Fruit fly (Drosophila melanogaster): ENCODE data around the gene CG18809.
A peak's percentile ranks its signal among the peaks of the same experiment; 100 is the strongest.

The CG18809 gene

dm6 chrX:19765490-19766212, 21.5 kb upstream of the CG18809 start:
- no peak for TF ChIP-seq noc (tag; optimal IDR thresholded peaks at IDR 0.05)

- TF ChIP-seq noc (tag; optimal IDR thresholded peaks at IDR 0.05): no peak
Measured at dm6 chrX:19764824-19765489, 20.8 kb upstream of the CG18809 start, which contains the start of gene CG12702. Gene CG12702, minus strand, starts transcription at chrX:19764874.

DNA sequence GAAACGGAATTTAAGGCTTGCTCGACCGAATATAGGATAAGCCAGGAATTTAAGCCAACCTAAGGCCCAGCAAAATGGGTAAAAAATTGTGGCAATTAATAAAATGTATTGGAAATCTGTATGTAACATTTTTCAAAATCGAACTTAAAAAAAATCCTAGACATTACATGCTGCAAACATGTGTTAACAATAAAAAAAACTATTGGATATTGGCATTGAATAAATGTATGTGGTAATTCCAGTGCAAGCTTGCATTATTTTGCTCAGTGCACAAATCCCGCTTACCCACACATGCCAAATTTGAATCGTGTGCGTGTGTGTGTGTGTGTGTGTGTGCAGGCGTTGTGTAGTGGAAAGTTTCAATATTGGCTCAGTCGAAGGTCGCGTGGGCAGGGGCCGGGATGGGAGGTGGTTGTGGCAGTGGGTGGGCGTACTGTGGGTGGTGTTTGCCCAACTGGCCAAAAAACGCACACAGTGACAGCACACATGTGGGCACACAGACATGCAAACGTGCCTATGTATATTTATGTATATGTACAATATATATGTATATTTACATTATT, 19.4 kb upstream of the CG18809 start:
- TF ChIP-seq noc (tag; optimal IDR thresholded peaks at IDR 0.05): no peak

DNA sequence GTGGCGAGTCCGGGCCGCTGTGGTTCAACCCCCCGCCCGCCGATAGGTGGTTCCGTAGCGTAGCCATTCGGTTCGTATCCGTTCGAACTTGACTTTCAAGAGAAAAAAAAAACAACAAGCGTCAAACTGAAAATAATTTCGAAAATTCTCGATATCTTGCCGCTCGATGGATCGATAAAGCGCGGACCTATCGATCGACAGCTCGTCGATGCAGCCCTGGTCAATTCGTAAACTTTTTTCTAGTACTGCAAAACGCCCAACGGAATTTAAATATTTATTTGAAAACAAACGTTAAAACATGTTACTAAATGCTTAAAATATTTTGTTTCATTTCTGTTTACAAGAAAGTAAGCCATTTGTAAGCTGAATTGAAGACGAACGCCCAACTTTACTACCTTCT, 18.0 kb upstream of the CG18809 start:
- TF ChIP-seq noc (tag; optimal IDR thresholded peaks at IDR 0.05): no peak

DNA sequence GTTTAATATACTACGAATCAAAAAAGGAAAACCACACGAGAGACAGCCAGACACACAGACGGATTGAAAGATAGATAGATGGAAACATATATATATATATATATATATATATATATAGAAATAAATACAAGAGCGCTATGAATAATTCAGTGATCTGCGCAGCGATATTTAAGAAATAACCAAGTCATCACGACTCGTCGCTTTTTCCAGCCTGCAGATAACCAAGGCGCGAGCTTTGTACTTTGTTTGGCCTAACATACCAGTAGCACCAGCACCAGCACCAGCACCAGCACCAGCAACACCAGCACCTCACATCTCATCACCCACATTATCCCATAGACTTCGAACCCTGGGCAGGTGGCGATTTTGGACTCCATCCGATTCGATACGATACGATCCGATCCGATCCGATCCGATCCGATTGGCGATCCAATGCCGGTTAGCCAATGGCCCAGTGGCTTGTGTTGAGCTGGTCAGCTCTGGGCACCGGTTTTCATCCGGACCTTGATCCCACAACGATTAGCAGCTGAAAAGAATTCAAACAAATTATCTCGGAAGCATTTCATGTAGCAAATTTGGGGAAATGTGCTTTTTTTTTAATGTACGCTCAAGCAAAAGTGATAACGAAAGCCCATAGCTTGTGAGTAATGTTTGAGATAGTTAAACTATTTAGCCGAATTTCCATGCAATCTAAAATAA, 10.7 kb upstream of the CG18809 start:
- no peak for TF ChIP-seq noc (tag; optimal IDR thresholded peaks at IDR 0.05)

- TF ChIP-seq noc (tag; optimal IDR thresholded peaks at IDR 0.05): peak; percentile 45
Measured at dm6 chrX:19754152-19754579, 10.0 kb upstream of the CG18809 start.

DNA sequence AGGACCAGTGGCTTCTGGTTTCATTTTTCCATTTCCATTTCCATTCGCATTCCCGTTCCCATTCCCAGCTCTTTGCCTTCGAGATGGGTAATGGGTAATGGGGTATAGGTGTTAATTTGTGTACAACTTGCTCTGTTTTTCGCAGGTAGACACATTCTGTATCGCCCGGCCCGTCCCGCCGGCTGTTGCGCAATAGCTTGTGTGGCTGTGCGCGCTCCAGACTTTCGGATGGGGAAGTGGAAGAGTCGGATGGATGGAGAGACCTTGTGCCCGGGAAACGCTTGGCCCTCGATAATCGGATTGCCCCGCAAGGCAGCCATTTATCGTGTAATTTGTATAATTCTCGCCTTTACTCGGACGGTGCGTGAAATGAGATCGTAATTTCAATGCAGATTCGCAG, 9.6 kb upstream of the CG18809 start:
- TF ChIP-seq noc (tag; optimal IDR thresholded peaks at IDR 0.05): no peak

dm6 chrX:19752344-19752743, 8.2 kb upstream of the CG18809 start:
- TF ChIP-seq noc (tag; optimal IDR thresholded peaks at IDR 0.05): no peak

DNA sequence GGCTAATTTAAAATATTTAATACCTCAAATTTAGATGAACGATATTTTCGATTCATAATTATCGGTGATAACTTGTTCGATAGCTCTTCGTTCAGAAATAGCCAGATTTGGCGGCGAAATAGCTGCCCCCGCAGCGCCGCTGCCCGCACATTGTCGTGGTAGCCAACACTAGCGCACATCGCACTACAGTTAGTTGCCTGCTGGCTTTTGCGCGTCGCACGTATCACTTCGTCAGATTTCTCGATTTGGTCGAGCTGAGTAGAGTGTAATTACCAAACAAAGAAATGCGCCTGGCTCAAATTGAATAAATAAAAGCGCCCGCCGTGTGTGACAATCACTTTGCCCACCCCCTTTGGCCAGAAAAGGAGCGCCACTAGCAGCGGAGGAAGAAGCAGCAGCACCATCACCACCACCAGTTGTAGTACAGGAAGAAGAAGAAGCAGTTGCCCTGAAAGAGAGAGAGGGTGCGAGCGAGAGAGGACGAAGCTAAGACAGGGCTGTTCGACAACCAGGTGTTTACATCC, 6.6 kb upstream of the CG18809 start, which contains the start of gene Abcd3:
TSS of gene Abcd3 (plus strand) at position 145 of the 524 bp plus-strand sequence.
- TF ChIP-seq noc (tag; optimal IDR thresholded peaks at IDR 0.05): peak; percentile 58

DNA sequence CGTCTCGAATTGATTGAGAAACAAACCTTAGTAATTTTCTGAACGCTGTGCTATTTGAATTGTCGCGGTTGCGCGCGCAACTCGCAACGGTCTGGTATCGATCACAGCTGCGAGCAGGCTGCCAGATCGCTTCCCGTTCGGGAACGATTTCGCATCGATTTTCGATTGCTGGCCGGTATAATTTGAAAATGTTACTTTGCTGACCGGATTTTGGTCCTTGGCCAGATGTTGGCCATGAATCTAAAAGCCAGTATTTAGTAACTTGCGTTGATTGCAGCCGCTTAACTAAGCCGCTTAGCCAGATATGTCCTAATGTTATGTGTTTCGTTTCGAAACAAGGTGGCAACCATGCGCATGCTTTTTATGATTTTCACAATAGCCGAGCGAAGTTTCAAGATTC, 4.4 kb upstream of the CG18809 start:
- TF ChIP-seq noc (tag; optimal IDR thresholded peaks at IDR 0.05): no peak

dm6 chrX:19748014-19748413, 3.9 kb upstream of the CG18809 start, which contains the start of gene Alr:
Gene Alr, plus strand, starts transcription at chrX:19748314.
- no peak for TF ChIP-seq noc (tag; optimal IDR thresholded peaks at IDR 0.05)

- peak; percentile 4 for TF ChIP-seq noc (tag; optimal IDR thresholded peaks at IDR 0.05)
Measured at dm6 chrX:19745908-19746604, 1.9 kb upstream of the CG18809 start, which contains the start of gene parvin. Gene parvin, plus strand, starts transcription at chrX:19746041.

- TF ChIP-seq noc (tag; optimal IDR thresholded peaks at IDR 0.05): no peak
Measured at dm6 chrX:19737872-19738271, 6.3 kb downstream of the CG18809 start.

DNA sequence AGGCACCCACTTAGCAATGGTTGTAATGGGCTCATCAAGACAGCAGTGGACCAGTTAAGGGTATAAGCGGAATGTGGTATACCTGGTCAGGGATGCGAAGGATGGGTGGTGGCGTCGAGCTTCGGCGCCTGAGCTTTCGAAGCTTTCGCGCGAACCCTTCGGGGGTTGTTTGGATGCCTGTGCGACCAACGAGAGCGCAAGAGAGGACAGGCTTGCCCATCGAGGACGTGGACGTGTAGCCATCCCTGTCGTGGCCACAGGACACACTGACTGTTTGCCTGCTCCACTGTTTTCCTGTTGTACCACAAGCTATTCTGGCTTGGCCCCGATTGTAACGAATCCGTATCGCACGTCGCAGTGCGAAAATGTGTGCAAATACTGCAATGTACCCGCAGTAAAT, 8.9 kb downstream of the CG18809 start, which contains the start of gene CG14234:
TSS of gene CG14234 (plus strand) at position 301 of the 400 bp plus-strand sequence.
- no peak for TF ChIP-seq noc (tag; optimal IDR thresholded peaks at IDR 0.05)

- no peak for TF ChIP-seq noc (tag; optimal IDR thresholded peaks at IDR 0.05)
Measured at dm6 chrX:19730844-19731243, 13.3 kb downstream of the CG18809 start, which contains the start of gene AP-1-2beta. Gene AP-1-2beta, plus strand, starts transcription at chrX:19731004.

All from whole organism, larva.